Worm (Caenorhabditis elegans) whole organism, early embryonic: ENCODE measurements around the gene C24H11.2.
"Not testable (repeated sequence)": the region's sequence is repeated elsewhere in the genome, so short reads cannot be mapped to it uniquely, and the experiment has no call there.

Experiments used
- F13C5.2 ChIP-seq: sonication (generic microtip); optimal IDR thresholded peaks from 2 replicates; lab custom pipeline; 2017; ENCODE audit warnings: mild to moderate bottlenecking, missing genetic modification characterization, inconsistent platforms, missing compliant biosample characterization
- ama-1 ChIP-seq: fragments of 150-350 bp; optimal IDR thresholded peaks from 2 replicates; lab custom pipeline; 2014
- ceh-36 ChIP-seq: sonication (generic microtip); optimal IDR thresholded peaks from 2 replicates; lab custom pipeline; 2016; ENCODE audit warnings: missing genetic modification characterization, inconsistent platforms, missing compliant biosample characterization
- hnd-1 ChIP-seq: sonication (generic microtip); optimal IDR thresholded peaks from 2 replicates; lab custom pipeline; 2016; ENCODE audit warnings: missing genetic modification characterization, missing compliant biosample characterization
- tbx-37 ChIP-seq: fragments of 200-800 bp; sonication (Bioruptor generic); conservative IDR thresholded peaks from 2 replicates; pipeline ENCODE4 v1.3.6; 2022; ENCODE audit warnings: missing genetic modification reagents, missing genetic modification characterization, missing compliant biosample characterization

DNA sequence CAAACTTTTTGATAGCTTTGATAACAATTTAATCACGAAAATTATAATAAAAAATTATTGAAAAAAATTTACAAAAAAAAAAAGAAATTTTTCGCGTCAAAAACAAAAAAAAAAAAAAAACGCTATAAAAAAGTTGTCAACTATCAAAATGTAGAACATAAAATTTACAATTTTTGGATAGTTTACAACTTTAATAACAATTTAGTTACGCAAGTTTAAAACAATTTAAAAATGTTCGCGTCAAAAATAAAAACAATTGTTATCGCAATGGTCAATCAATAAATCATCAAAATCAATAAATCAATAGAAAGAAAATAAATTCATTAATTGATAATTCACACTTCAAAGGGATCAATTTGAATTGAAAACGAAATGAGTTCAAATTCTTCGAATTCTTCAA, 4.8 kb downstream of the C24H11.2 start, which contains the start of gene C24H11.1:
- TF ChIP-seq F13C5.2 (tag; lab: Kevin White, UChicago); hnd-1 (tag; lab: Kevin White, UChicago); ama-1 (lab: Kevin White, UChicago); ceh-36 (tag; lab: Kevin White, UChicago); tbx-37: not testable (repeated sequence)
